Fruit fly (Drosophila melanogaster) whole organism, prepupa: ENCODE data around the gene Usp8.
A peak's percentile ranks its signal among the peaks of the same experiment; 100 is the strongest.

ENCODE experiments used
- CG11902 ChIP-seq: fragments of 200-800 bp; sonication (Bioruptor generic); optimal IDR thresholded peaks from 3 replicates; lab custom pipeline; 2016; ENCODE audit warnings: missing biosample characterization, missing genetic modification characterization
- CG3032 ChIP-seq: fragments of 200-800 bp; optimal IDR thresholded peaks from 2 replicates; lab custom pipeline; 2019; ENCODE audit warnings: missing biosample characterization, mild to moderate bottlenecking, missing genetic modification characterization, moderate library complexity
- CG31627 ChIP-seq: fragments of 200-800 bp; sonication (Bioruptor generic); optimal IDR thresholded peaks from 3 replicates; lab custom pipeline; 2016; ENCODE audit warnings: missing biosample characterization, missing genetic modification characterization
- CG4318 ChIP-seq: fragments of 200-800 bp; sonication (Bioruptor generic); optimal IDR thresholded peaks from 3 replicates; lab custom pipeline; 2017; ENCODE audit warnings: missing biosample characterization, mild to moderate bottlenecking, missing genetic modification characterization
- CG6792 ChIP-seq: fragments of 200-800 bp; sonication (Bioruptor generic); optimal IDR thresholded peaks from 3 replicates; lab custom pipeline; 2016; ENCODE audit warnings: missing biosample characterization, missing genetic modification characterization
- CG7368 ChIP-seq: fragments of 200-800 bp; sonication (Bioruptor generic); optimal IDR thresholded peaks from 3 replicates; lab custom pipeline; 2016; ENCODE audit warnings: missing biosample characterization, missing genetic modification characterization
- Lpt ChIP-seq: fragments of 200-800 bp; sonication (Bioruptor generic); optimal IDR thresholded peaks from 3 replicates; lab custom pipeline; 2016; ENCODE audit warnings: missing biosample characterization, missing genetic modification characterization
- Smox ChIP-seq: fragments of 200-800 bp; sonication (Bioruptor generic); optimal IDR thresholded peaks from 3 replicates; lab custom pipeline; 2016; ENCODE audit warnings: missing biosample characterization, missing genetic modification characterization
- Sox102F ChIP-seq: fragments of 200-800 bp; sonication (Bioruptor generic); optimal IDR thresholded peaks from 2 replicates; lab custom pipeline; 2016; ENCODE audit warnings: missing biosample characterization, mild to moderate bottlenecking, missing genetic modification characterization
- fkh ChIP-seq: fragments of 200-800 bp; sonication (Bioruptor generic); optimal IDR thresholded peaks from 3 replicates; lab custom pipeline; 2017; ENCODE audit warnings: missing biosample characterization, mild to moderate bottlenecking, missing genetic modification characterization, moderate library complexity
- net ChIP-seq: fragments of 200-800 bp; sonication (Bioruptor generic); optimal IDR thresholded peaks from 3 replicates; lab custom pipeline; 2016; ENCODE audit warnings: missing biosample characterization, missing genetic modification characterization

DNA sequence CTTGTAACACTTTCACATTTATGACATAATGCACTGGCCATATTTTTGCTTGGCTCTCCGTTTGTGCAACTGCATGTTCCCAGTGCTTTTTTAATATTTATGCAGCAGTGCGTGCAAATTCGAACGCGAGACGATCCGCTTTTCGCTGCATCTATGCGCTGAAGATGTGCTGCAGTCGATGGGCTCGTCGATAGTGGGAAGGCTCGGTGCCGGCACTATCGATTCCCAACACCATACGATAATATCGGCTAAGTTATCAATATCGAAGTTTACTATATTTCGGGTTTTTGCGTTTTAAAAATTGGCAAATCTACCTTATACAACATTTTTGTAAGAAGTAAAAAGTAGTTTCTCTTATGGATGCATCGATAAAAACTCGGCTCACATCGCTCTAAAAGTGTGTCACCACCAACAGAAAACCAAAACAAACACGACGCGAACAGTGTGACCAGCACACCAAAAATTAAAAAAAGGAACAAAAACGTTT is 36.4 kb upstream of the Usp8 start, which contains the start of gene RhoGAP93B:
- peak; percentile 37 for TF ChIP-seq net
- TF ChIP-seq Lpt (GFP tag; lab: Kevin White, UChicago): no peak
- no peak for TF ChIP-seq Sox102F (GFP tag; lab: Kevin White, UChicago)
- TF ChIP-seq CG4318 (GFP tag; lab: Kevin White, UChicago): no peak
- TF ChIP-seq fkh (GFP tag; lab: Kevin White, UChicago): peak; percentile 95
- peak; percentile 50 for TF ChIP-seq CG6792 (GFP tag; lab: Kevin White, UChicago)
- no peak for TF ChIP-seq Smox (GFP tag; lab: Kevin White, UChicago)
- TF ChIP-seq CG11902 (GFP tag; lab: Kevin White, UChicago): peak; percentile 66
- TF ChIP-seq CG7368 (GFP tag; lab: Kevin White, UChicago): peak; percentile 71
- peak; percentile 87 for TF ChIP-seq CG3032
- peak; percentile 82 for TF ChIP-seq CG31627 (GFP tag; lab: Kevin White, UChicago)
